Worm (Caenorhabditis elegans) whole organism, L4 larva: ENCODE results near the gene K11E4.1.
A peak's percentile ranks its signal among the peaks of the same experiment; 100 is the strongest.

ENCODE experiments used
- ama-1 ChIP-seq: fragments of 150-350 bp; optimal IDR thresholded peaks from 2 replicates; lab custom pipeline; 2014; ENCODE audit warnings: inconsistent platforms, mixed read lengths
- fkh-10 ChIP-seq: fragments of 150-350 bp; optimal IDR thresholded peaks from 2 replicates; lab custom pipeline; 2014; ENCODE audit warnings: missing biosample characterization, missing genetic modification reagents, missing genetic modification characterization
- lin-1 ChIP-seq: fragments of 200-800 bp; sonication (Bioruptor generic); IDR thresholded peaks from 2 replicates; pipeline ENCODE4 v1.3.6; 2022; ENCODE audit warnings: missing genetic modification reagents, missing genetic modification characterization, missing compliant biosample characterization
- lin-38 ChIP-seq: fragments of 200-800 bp; sonication (Bioruptor generic); IDR thresholded peaks from 2 replicates; pipeline ENCODE4 v1.3.6; 2022; ENCODE audit warnings: missing genetic modification reagents, missing genetic modification characterization, missing compliant biosample characterization
- lsy-2 ChIP-seq, 2 experiments: fragments of 150-350 bp in 1 of 2; sonication (generic microtip) in 1 of 2; optimal IDR thresholded peaks; 2 replicates each; lab custom pipeline; 2014 to 2017; ENCODE audit warnings: missing biosample characterization in 2 of 2, missing genetic modification characterization in 2 of 2
- nhr-28 ChIP-seq: fragments of 150-350 bp; optimal IDR thresholded peaks from 2 replicates; lab custom pipeline; 2014; ENCODE audit warnings: missing biosample characterization, missing genetic modification characterization
- nhr-41 ChIP-seq: fragments of 200-800 bp; sonication (Bioruptor generic); IDR thresholded peaks from 2 replicates; pipeline ENCODE4 v1.3.6; 2022; ENCODE audit warnings: missing genetic modification reagents, missing genetic modification characterization, missing compliant biosample characterization
- nhr-6 ChIP-seq: fragments of 150-350 bp; optimal IDR thresholded peaks from 2 replicates; lab custom pipeline; 2014; ENCODE audit warnings: missing biosample characterization, missing genetic modification characterization
- skn-1 ChIP-seq: fragments of 150-350 bp; optimal IDR thresholded peaks from 2 replicates; lab custom pipeline; 2014; ENCODE audit warnings: missing biosample characterization, missing genetic modification characterization
- snpc-4 ChIP-seq: fragments of 150-350 bp; optimal IDR thresholded peaks from 2 replicates; lab custom pipeline; 2014; ENCODE audit warnings: missing biosample characterization, missing genetic modification characterization
- unc-62 ChIP-seq, 3 experiments: fragments of 150-350 bp in 1 of 3; sonication (generic microtip); optimal IDR thresholded peaks in 2 of 3; peaks in 1 of 3; 1 replicate in 1 of 3; 2 replicates in 2 of 3; lab custom pipeline; 2014 to 2017; ENCODE audit warnings: missing biosample characterization in 3 of 3, missing genetic modification characterization in 3 of 3, missing genetic modification reagents in 3 of 3, missing genotype in 1 of 3

- no peak for TF ChIP-seq snpc-4
- no peak for TF ChIP-seq fkh-10 (GFP tag; lab: Kevin White, UChicago)
- TF ChIP-seq skn-1 (tag; lab: Kevin White, UChicago) = no peak
- peak; percentile 44; the same call in 1 of the 2 replicates for TF ChIP-seq lin-1 (GFP tag; lab: Robert Waterston, UW)
- no peak for TF ChIP-seq lin-38 (GFP tag; lab: Robert Waterston, UW)
- TF ChIP-seq ama-1 = no peak
- TF ChIP-seq nhr-41 = 0 out of 2 replicates have a peak, but pooled peaks have one; percentile 19
- TF ChIP-seq nhr-28 (tag; lab: Kevin White, UChicago) = no peak
- TF ChIP-seq unc-62 (GFP tag; optimal IDR thresholded peaks at IDR 0.05 in 1 of 2; lab: Kevin White, UChicago) = no peak
- no peak for TF ChIP-seq unc-62 (tag; optimal IDR thresholded peaks at IDR 0.05; lab: Kevin White, UChicago)
- no peak for TF ChIP-seq nhr-6 (tag; lab: Kevin White, UChicago)
- TF ChIP-seq lsy-2 (tag; optimal IDR thresholded peaks at IDR 0.05; lab: Kevin White, UChicago) = no peak
These were observed 753 bp downstream of the K11E4.1 start for ce11 chrX:13714710-13715109.
